Worm (Caenorhabditis elegans) whole organism, L4 larva: Measurements from ENCODE around the gene perm-3.
A peak's percentile ranks its signal among the peaks of the same experiment; 100 is the strongest.

ENCODE experiments used
- F49E8.2 ChIP-seq: sonication (generic microtip); optimal IDR thresholded peaks from 2 replicates; lab custom pipeline; 2016; ENCODE audit warnings: missing compliant biosample characterization, mild to moderate bottlenecking, missing genetic modification characterization, borderline replicate concordance
- ZK546.5 ChIP-seq, 2 experiments: sonication (generic microtip); optimal IDR thresholded peaks; 2 replicates each; lab custom pipeline; 2017; ENCODE audit warnings: missing biosample characterization in 2 of 2, missing genetic modification characterization in 2 of 2
- aly-2 ChIP-seq: sonication (generic microtip); optimal IDR thresholded peaks from 2 replicates; lab custom pipeline; 2018; ENCODE audit warnings: missing biosample characterization, missing genetic modification characterization
- ama-1 ChIP-seq: fragments of 150-350 bp; optimal IDR thresholded peaks from 2 replicates; lab custom pipeline; 2014; ENCODE audit warnings: inconsistent platforms, mixed read lengths
- ceh-62 ChIP-seq: sonication (generic microtip); optimal IDR thresholded peaks from 2 replicates; lab custom pipeline; 2017; ENCODE audit warnings: missing biosample characterization, missing genetic modification characterization
- ceh-82 ChIP-seq: sonication (generic microtip); optimal IDR thresholded peaks from 2 replicates; lab custom pipeline; 2017; ENCODE audit warnings: missing biosample characterization, missing genetic modification characterization
- dpl-1 ChIP-seq: fragments of 150-350 bp; optimal IDR thresholded peaks from 2 replicates; lab custom pipeline; 2014; ENCODE audit warnings: missing biosample characterization, missing genetic modification reagents, missing genetic modification characterization
- nhr-237 ChIP-seq: sonication (generic microtip); optimal IDR thresholded peaks from 2 replicates; lab custom pipeline; 2017; ENCODE audit warnings: missing biosample characterization, missing genetic modification characterization
- nhr-77 ChIP-seq: fragments of 150-350 bp; optimal IDR thresholded peaks from 2 replicates; lab custom pipeline; 2014; ENCODE audit warnings: missing biosample characterization, missing genetic modification characterization
- snpc-4 ChIP-seq: fragments of 150-350 bp; optimal IDR thresholded peaks from 2 replicates; lab custom pipeline; 2014; ENCODE audit warnings: missing biosample characterization, missing genetic modification characterization

DNA sequence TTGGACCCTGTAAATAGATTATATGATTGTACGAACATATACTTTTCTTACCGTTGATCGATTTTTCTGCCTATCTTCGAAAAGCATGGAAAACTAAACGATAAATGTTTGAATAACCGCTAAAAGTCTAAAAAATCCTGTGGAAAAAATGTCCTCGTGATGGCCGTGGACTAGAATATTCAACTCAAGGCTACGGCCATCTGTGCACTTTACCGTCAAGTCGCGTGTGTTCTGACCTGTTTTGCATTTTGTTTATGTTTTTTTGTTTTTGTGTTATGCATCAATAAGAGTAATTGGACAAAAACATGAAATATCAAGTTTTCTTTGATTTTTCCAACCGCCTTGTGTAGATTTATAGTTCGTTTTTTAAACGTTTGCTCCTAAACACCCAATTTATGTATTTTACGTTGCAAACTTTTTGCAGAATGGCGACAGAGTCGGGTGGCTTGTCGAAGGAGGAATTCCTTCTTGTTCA, 30.4 kb downstream of the perm-3 start, which contains the start of the genes hda-6 and F41H10.4:
- TF ChIP-seq F49E8.2 (tag; lab: Kevin White, UChicago), result no peak
- no peak for TF ChIP-seq nhr-77 (tag; lab: Kevin White, UChicago)
- no peak for TF ChIP-seq ceh-62 (tag; lab: Kevin White, UChicago)
- peak; percentile 89 for TF ChIP-seq dpl-1 (GFP tag; lab: Kevin White, UChicago)
- TF ChIP-seq ZK546.5 (tag; optimal IDR thresholded peaks at IDR 0.05; lab: Kevin White, UChicago), result no peak
- no peak for TF ChIP-seq ama-1
- TF ChIP-seq nhr-237 (tag; lab: Kevin White, UChicago), result no peak
- TF ChIP-seq aly-2 (tag; lab: Kevin White, UChicago), result no peak
- TF ChIP-seq ceh-82 (tag; lab: Kevin White, UChicago), result no peak
- no peak for TF ChIP-seq snpc-4 (tag; lab: Kevin White, UChicago)
